Worm (Caenorhabditis elegans) whole organism, L4 larva: ENCODE results near the gene nyn-3.

Experiments
- ctbp-1 ChIP-seq: fragments of 200-800 bp; sonication (Bioruptor generic); IDR thresholded peaks from 2 replicates; pipeline ENCODE4 v1.3.6; 2022; ENCODE audit warnings: missing genetic modification reagents, missing genetic modification characterization, missing compliant biosample characterization
- fkh-10 ChIP-seq: fragments of 150-350 bp; optimal IDR thresholded peaks from 2 replicates; lab custom pipeline; 2014; ENCODE audit warnings: missing biosample characterization, missing genetic modification reagents, missing genetic modification characterization
- fos-1 ChIP-seq: fragments of 150-350 bp; optimal IDR thresholded peaks from 2 replicates; lab custom pipeline; 2014; ENCODE audit warnings: missing biosample characterization, missing genetic modification characterization
- lin-15B ChIP-seq: fragments of 150-350 bp; sonication (generic microtip); optimal IDR thresholded peaks from 3 replicates; lab custom pipeline; 2014; ENCODE audit warnings: missing biosample characterization, missing genetic modification characterization
- lin-39 ChIP-seq: fragments of 150-350 bp; optimal IDR thresholded peaks from 2 replicates; lab custom pipeline; 2014; ENCODE audit warnings: missing biosample characterization, missing genetic modification reagents, missing genetic modification characterization
- nhr-237 ChIP-seq: sonication (generic microtip); optimal IDR thresholded peaks from 2 replicates; lab custom pipeline; 2017; ENCODE audit warnings: missing biosample characterization, missing genetic modification characterization

DNA sequence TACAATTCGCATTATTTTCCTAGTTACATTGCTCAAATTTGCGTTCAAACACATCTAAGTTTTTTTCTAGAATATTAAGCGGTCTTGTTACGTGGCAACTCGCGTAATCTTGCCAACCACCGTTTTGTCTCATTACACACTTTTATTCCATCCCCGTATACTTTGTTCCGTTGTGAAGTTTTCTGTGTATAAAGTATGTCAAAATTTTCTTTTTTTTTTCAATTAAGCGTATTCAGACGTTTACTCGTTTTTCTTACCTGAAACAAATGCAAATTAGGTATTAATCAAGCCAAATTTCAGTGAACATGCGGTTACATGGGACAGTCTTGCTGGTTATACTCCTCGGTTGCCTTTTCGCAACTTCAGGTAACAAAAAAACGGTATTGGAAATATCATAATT lies 45.4 kb downstream of the nyn-3 start, which contains the start of gene T24H7.2:
- TF ChIP-seq ctbp-1 (GFP tag; lab: Robert Waterston, UW) (no peak), fkh-10 (GFP tag; lab: Kevin White, UChicago) (no peak), nhr-237 (no peak), lin-15B (tag; lab: Kevin White, UChicago) (no peak), lin-39 (no peak), fos-1 (tag; lab: Kevin White, UChicago) (no peak)
